Fruit fly (Drosophila melanogaster) whole organism, prepupa: Measurements from ENCODE around the gene CG11581.

Experiments
- Blimp-1 ChIP-seq: fragments of 200-800 bp; sonication (Bioruptor generic); optimal IDR thresholded peaks from 3 replicates; lab custom pipeline; 2017; ENCODE audit warnings: missing biosample characterization, missing genetic modification characterization, mild to moderate bottlenecking, moderate library complexity, missing genetic modification reagents
- CG10631 ChIP-seq: fragments of 200-800 bp; sonication (Bioruptor generic); optimal IDR thresholded peaks from 2 replicates; lab custom pipeline; 2016; ENCODE audit warnings: missing biosample characterization, missing genetic modification characterization
- CG11902 ChIP-seq: fragments of 200-800 bp; sonication (Bioruptor generic); optimal IDR thresholded peaks from 3 replicates; lab custom pipeline; 2016; ENCODE audit warnings: missing biosample characterization, missing genetic modification characterization
- CG15336 ChIP-seq: fragments of 200-800 bp; sonication (Bioruptor generic); IDR thresholded peaks from 2 replicates; pipeline ENCODE4 v1.3.6; 2022; ENCODE audit warnings: missing biosample characterization, missing genetic modification characterization
- CG16779 ChIP-seq: fragments of 200-800 bp; sonication (Bioruptor generic); optimal IDR thresholded peaks from 3 replicates; lab custom pipeline; 2017; ENCODE audit warnings: missing biosample characterization, mild to moderate bottlenecking, missing genetic modification characterization
- CG3032 ChIP-seq: fragments of 200-800 bp; optimal IDR thresholded peaks from 2 replicates; lab custom pipeline; 2019; ENCODE audit warnings: missing biosample characterization, mild to moderate bottlenecking, missing genetic modification characterization, moderate library complexity
- CG31627 ChIP-seq: fragments of 200-800 bp; sonication (Bioruptor generic); optimal IDR thresholded peaks from 3 replicates; lab custom pipeline; 2016; ENCODE audit warnings: missing biosample characterization, missing genetic modification characterization
- CG32006 ChIP-seq: fragments of 200-800 bp; sonication (Bioruptor generic); optimal IDR thresholded peaks from 3 replicates; lab custom pipeline; 2017; ENCODE audit warnings: missing biosample characterization, mild to moderate bottlenecking, missing genetic modification characterization
- CG34406 ChIP-seq: fragments of 200-800 bp; sonication (Bioruptor generic); optimal IDR thresholded peaks from 3 replicates; lab custom pipeline; 2016; ENCODE audit warnings: missing biosample characterization, missing genetic modification characterization
- CG3919 ChIP-seq: fragments of 200-800 bp; sonication (Bioruptor generic); optimal IDR thresholded peaks from 3 replicates; lab custom pipeline; 2016; ENCODE audit warnings: missing biosample characterization, missing genetic modification characterization
- CG4318 ChIP-seq: fragments of 200-800 bp; sonication (Bioruptor generic); optimal IDR thresholded peaks from 3 replicates; lab custom pipeline; 2017; ENCODE audit warnings: missing biosample characterization, mild to moderate bottlenecking, missing genetic modification characterization
- CG6276 ChIP-seq: fragments of 200-800 bp; sonication (Bioruptor generic); optimal IDR thresholded peaks from 2 replicates; lab custom pipeline; 2017; ENCODE audit warnings: missing biosample characterization, mild to moderate bottlenecking, missing genetic modification characterization
- CG6792 ChIP-seq: fragments of 200-800 bp; sonication (Bioruptor generic); optimal IDR thresholded peaks from 3 replicates; lab custom pipeline; 2016; ENCODE audit warnings: missing biosample characterization, missing genetic modification characterization
- CG6808 ChIP-seq: fragments of 200-800 bp; sonication (Bioruptor generic); optimal IDR thresholded peaks from 3 replicates; lab custom pipeline; 2017; ENCODE audit warnings: missing biosample characterization, missing genetic modification characterization, mild to moderate bottlenecking, moderate library complexity, missing genetic modification reagents
- CG7368 ChIP-seq: fragments of 200-800 bp; sonication (Bioruptor generic); optimal IDR thresholded peaks from 3 replicates; lab custom pipeline; 2016; ENCODE audit warnings: missing biosample characterization, missing genetic modification characterization
- CG8319 ChIP-seq: fragments of 200-800 bp; sonication (Bioruptor generic); optimal IDR thresholded peaks from 3 replicates; lab custom pipeline; 2016; ENCODE audit warnings: missing biosample characterization, missing genetic modification characterization
- CG8632 ChIP-seq: fragments of 200-800 bp; sonication (Bioruptor generic); optimal IDR thresholded peaks from 3 replicates; lab custom pipeline; 2016; ENCODE audit warnings: missing biosample characterization, missing genetic modification characterization
- Eip78C ChIP-seq: fragments of 200-800 bp; sonication (Bioruptor generic); peaks from one replicate; lab custom pipeline; 2016; ENCODE audit warnings: missing biosample characterization, missing genetic modification characterization
- Eip93F ChIP-seq: fragments of 200-800 bp; sonication (Bioruptor generic); optimal IDR thresholded peaks from 2 replicates; lab custom pipeline; 2016; ENCODE audit warnings: missing biosample characterization, mild to moderate bottlenecking, missing genetic modification characterization
- Ets21C ChIP-seq: fragments of 200-800 bp; sonication (Bioruptor generic); optimal IDR thresholded peaks from 3 replicates; lab custom pipeline; 2016; ENCODE audit warnings: missing biosample characterization, missing genetic modification characterization
- Ets96B ChIP-seq: fragments of 200-800 bp; optimal IDR thresholded peaks from 2 replicates; lab custom pipeline; 2019; ENCODE audit warnings: missing biosample characterization, mild to moderate bottlenecking, missing genetic modification characterization, moderate library complexity
- Hr38 ChIP-seq: sonication (Bioruptor generic); optimal IDR thresholded peaks from 2 replicates; lab custom pipeline; 2016; ENCODE audit warnings: missing biosample characterization, missing genetic modification characterization
- Hr4 ChIP-seq: fragments of 200-800 bp; sonication (Bioruptor generic); optimal IDR thresholded peaks from 3 replicates; lab custom pipeline; 2016; ENCODE audit warnings: missing biosample characterization, missing genetic modification characterization
- Lpt ChIP-seq: fragments of 200-800 bp; sonication (Bioruptor generic); optimal IDR thresholded peaks from 3 replicates; lab custom pipeline; 2016; ENCODE audit warnings: missing biosample characterization, missing genetic modification characterization
- Met ChIP-seq: fragments of 200-800 bp; sonication (Bioruptor generic); optimal IDR thresholded peaks from 3 replicates; lab custom pipeline; 2016; ENCODE audit warnings: missing biosample characterization, missing genetic modification characterization
- OdsH ChIP-seq: fragments of 200-800 bp; sonication (Bioruptor generic); optimal IDR thresholded peaks from 3 replicates; lab custom pipeline; 2016; ENCODE audit warnings: missing biosample characterization, missing genetic modification characterization
- Smox ChIP-seq: fragments of 200-800 bp; sonication (Bioruptor generic); optimal IDR thresholded peaks from 3 replicates; lab custom pipeline; 2016; ENCODE audit warnings: missing biosample characterization, missing genetic modification characterization
- Sox102F ChIP-seq: fragments of 200-800 bp; sonication (Bioruptor generic); optimal IDR thresholded peaks from 2 replicates; lab custom pipeline; 2016; ENCODE audit warnings: missing biosample characterization, mild to moderate bottlenecking, missing genetic modification characterization
- Sox14 ChIP-seq: fragments of 200-800 bp; sonication (Bioruptor generic); optimal IDR thresholded peaks from 3 replicates; lab custom pipeline; 2016; ENCODE audit warnings: missing biosample characterization, missing genetic modification characterization
- Sox15 ChIP-seq: fragments of 200-800 bp; sonication (Bioruptor generic); optimal IDR thresholded peaks from 3 replicates; lab custom pipeline; 2016; ENCODE audit warnings: missing biosample characterization, missing genetic modification characterization
- achi ChIP-seq: fragments of 200-800 bp; sonication (Bioruptor generic); optimal IDR thresholded peaks from 3 replicates; lab custom pipeline; 2016; ENCODE audit warnings: missing biosample characterization, missing genetic modification characterization
- acj6 ChIP-seq: fragments of 200-800 bp; sonication (Bioruptor generic); optimal IDR thresholded peaks from 3 replicates; lab custom pipeline; 2016; ENCODE audit warnings: missing biosample characterization, missing genetic modification characterization
- dac ChIP-seq: fragments of 200-800 bp; sonication (Bioruptor generic); optimal IDR thresholded peaks from 2 replicates; lab custom pipeline; 2017; ENCODE audit warnings: missing biosample characterization, mild to moderate bottlenecking, missing genetic modification characterization
- dsx ChIP-seq: fragments of 200-800 bp; optimal IDR thresholded peaks from 3 replicates; lab custom pipeline; 2019; ENCODE audit warnings: missing biosample characterization, mild to moderate bottlenecking, missing genetic modification characterization, moderate library complexity; ENCODE audit not compliant: poor library complexity, severe bottlenecking
- eg ChIP-seq: fragments of 200-800 bp; sonication (Bioruptor generic); IDR thresholded peaks from 3 replicates; pipeline ENCODE4 v1.3.6; 2022; ENCODE audit warnings: missing biosample characterization, missing genetic modification characterization
- esn ChIP-seq: fragments of 200-800 bp; sonication (Bioruptor generic); optimal IDR thresholded peaks from 2 replicates; lab custom pipeline; 2016; ENCODE audit warnings: missing biosample characterization, mild to moderate bottlenecking, missing genetic modification characterization, moderate library complexity
- fd59A ChIP-seq: fragments of 200-800 bp; sonication (Bioruptor generic); optimal IDR thresholded peaks from 2 replicates; lab custom pipeline; 2017; ENCODE audit warnings: missing biosample characterization, mild to moderate bottlenecking, missing genetic modification characterization, missing genetic modification reagents
- fd85E ChIP-seq: fragments of 200-800 bp; sonication (Bioruptor generic); optimal IDR thresholded peaks from 3 replicates; lab custom pipeline; 2016; ENCODE audit warnings: missing biosample characterization, missing genetic modification characterization
- fkh ChIP-seq: fragments of 200-800 bp; sonication (Bioruptor generic); optimal IDR thresholded peaks from 3 replicates; lab custom pipeline; 2017; ENCODE audit warnings: missing biosample characterization, mild to moderate bottlenecking, missing genetic modification characterization, moderate library complexity
- lz ChIP-seq: fragments of 200-800 bp; sonication (Bioruptor generic); optimal IDR thresholded peaks from 3 replicates; lab custom pipeline; 2016; ENCODE audit warnings: missing biosample characterization, missing genetic modification characterization
- net ChIP-seq: fragments of 200-800 bp; sonication (Bioruptor generic); optimal IDR thresholded peaks from 3 replicates; lab custom pipeline; 2016; ENCODE audit warnings: missing biosample characterization, missing genetic modification characterization
- salr ChIP-seq, 2 experiments: fragments of 200-800 bp; sonication (Bioruptor generic); optimal IDR thresholded peaks; 3 replicates each; lab custom pipeline; 2016 to 2018; ENCODE audit warnings: missing biosample characterization in 2 of 2, missing genetic modification characterization in 2 of 2, mild to moderate bottlenecking in 1 of 2
- spab ChIP-seq: fragments of 200-800 bp; sonication (Bioruptor generic); optimal IDR thresholded peaks from 2 replicates; lab custom pipeline; 2017; ENCODE audit warnings: missing biosample characterization, mild to moderate bottlenecking, missing genetic modification characterization, missing genetic modification reagents
- ss ChIP-seq, 2 experiments: fragments of 200-800 bp; sonication (Bioruptor generic); optimal IDR thresholded peaks; 2 replicates in 1 of 2; 3 replicates in 1 of 2; lab custom pipeline; 2017 to 2018; ENCODE audit warnings: mild to moderate bottlenecking in 2 of 2, missing biosample characterization in 2 of 2, missing genetic modification characterization in 2 of 2, moderate library complexity in 1 of 2
- svp ChIP-seq: fragments of 200-800 bp; sonication (Bioruptor generic); peaks from one replicate; lab custom pipeline; 2016; ENCODE audit warnings: missing biosample characterization, missing genetic modification characterization
- topi ChIP-seq: fragments of 200-800 bp; sonication (Bioruptor generic); optimal IDR thresholded peaks from 3 replicates; lab custom pipeline; 2016; ENCODE audit warnings: missing biosample characterization, missing genetic modification characterization
- vri ChIP-seq: fragments of 200-800 bp; sonication (Bioruptor generic); optimal IDR thresholded peaks from 3 replicates; lab custom pipeline; 2016; ENCODE audit warnings: missing biosample characterization, mild to moderate bottlenecking, missing genetic modification characterization

CG11581 gene

DNA sequence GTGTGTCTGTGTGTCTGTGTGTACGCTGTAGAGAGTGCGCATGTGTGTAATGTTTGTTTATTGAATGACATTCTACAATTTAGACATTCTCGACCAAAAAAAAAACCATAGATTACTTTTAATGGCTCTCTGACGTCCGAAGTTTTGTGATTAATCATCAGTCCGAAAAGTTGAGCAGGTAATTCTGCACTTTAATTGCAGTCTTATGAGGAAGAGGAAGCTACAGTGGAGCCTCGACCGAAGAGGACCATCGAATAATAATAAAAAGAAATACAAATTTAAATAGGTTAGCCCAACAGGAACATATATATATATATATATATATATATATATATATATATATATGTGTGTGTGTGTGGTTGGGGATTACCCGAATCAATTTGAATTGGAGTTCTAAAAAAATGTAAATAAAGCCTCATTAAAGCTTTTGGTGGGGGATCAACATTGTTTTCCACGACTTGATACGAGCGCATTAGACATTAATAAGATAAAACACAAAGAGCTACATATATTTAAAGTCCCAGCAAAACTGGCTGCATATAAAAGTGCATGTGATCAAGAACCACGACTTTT lies 32.6 kb downstream of the CG11581 start (continued):
- TF ChIP-seq dac (GFP tag; lab: Kevin White, UChicago) (no peak), Met (GFP tag; lab: Kevin White, UChicago) (no peak), Sox15 (GFP tag; lab: Kevin White, UChicago) (no peak), Hr38 (GFP tag; lab: Kevin White, UChicago) (no peak), topi (GFP tag; lab: Kevin White, UChicago) (peak; percentile 26), fd85E (no peak), CG8319 (GFP tag; lab: Kevin White, UChicago) (no peak), Blimp-1 (GFP tag; lab: Kevin White, UChicago) (no peak), achi (GFP tag; lab: Kevin White, UChicago) (no peak), esn (GFP tag; lab: Kevin White, UChicago) (no peak), Eip93F (no peak), CG10631 (GFP tag; lab: Kevin White, UChicago) (no peak), Lpt (GFP tag; lab: Kevin White, UChicago) (no peak), CG34406 (GFP tag; lab: Kevin White, UChicago) (peak; percentile 1), lz (GFP tag; lab: Kevin White, UChicago) (no peak), Ets96B (tag; lab: Kevin White, UChicago) (no peak), fkh (GFP tag; lab: Kevin White, UChicago) (peak; percentile 48), CG6792 (GFP tag; lab: Kevin White, UChicago) (no peak), Ets21C (GFP tag; lab: Kevin White, UChicago) (no peak), CG16779 (tag; lab: Kevin White, UChicago) (no peak), Sox14 (no peak), eg (GFP tag; lab: Robert Waterston, UW) (no peak), CG6276 (GFP tag; lab: Kevin White, UChicago) (no peak), Hr4 (GFP tag; lab: Kevin White, UChicago) (no peak), CG11902 (GFP tag; lab: Kevin White, UChicago) (no peak)
- TF ChIP-seq, all 60 proteins: peak for 9

DNA sequence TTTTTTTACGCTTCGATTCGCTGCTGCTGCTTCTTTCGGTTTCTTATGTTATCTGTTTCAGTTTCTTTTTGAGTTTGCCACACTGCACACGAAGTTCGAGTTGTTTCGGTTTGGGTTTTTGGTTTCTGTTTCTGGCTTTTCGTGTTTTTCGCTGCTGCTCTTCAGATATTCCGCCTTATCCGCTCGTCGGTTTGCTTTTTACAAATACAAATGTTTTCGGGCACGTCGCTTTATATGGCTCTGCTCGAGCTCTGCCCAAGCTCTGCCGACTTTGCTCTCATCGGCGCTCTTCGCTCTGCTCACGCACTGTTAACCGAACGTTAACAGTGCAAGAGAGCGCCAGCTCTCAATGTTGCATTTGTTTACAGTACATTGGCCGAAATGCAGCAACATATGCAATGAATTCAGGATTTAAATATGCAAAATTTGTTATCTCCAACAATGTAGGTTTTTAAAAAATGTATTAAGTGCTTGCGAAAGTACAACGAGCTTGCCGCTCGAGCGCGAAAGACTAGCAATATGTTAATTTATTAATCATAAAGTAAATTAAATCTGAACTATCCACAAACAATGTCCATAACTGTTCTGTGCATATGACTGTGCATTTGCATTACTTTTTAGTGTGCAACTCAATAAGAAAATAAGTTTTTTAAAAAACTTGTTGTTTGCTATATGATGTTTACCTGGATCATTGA lies 34.7 kb downstream of the CG11581 start:
- TF ChIP-seq CG3032 (peak; percentile 30), CG4318 (GFP tag; lab: Kevin White, UChicago) (peak; percentile 40), Sox102F (GFP tag; lab: Kevin White, UChicago) (peak; percentile 10), achi (GFP tag; lab: Kevin White, UChicago) (peak; percentile 24), Smox (peak; percentile 15), CG11902 (GFP tag; lab: Kevin White, UChicago) (no peak), spab (GFP tag; lab: Kevin White, UChicago) (peak; percentile 29), dsx (GFP tag; lab: Kevin White, UChicago) (peak; percentile 71), CG7368 (no peak), CG32006 (GFP tag; lab: Kevin White, UChicago) (peak; percentile 76), OdsH (GFP tag; lab: Kevin White, UChicago) (peak; percentile 38), salr (GFP tag; optimal IDR thresholded peaks at IDR 0.05; lab: Kevin White, UChicago) (peak in 1 of 2 experiments; percentile 49), topi (GFP tag; lab: Kevin White, UChicago) (peak; percentile 6), fd59A (peak; percentile 37), CG31627 (peak; percentile 17), ss (GFP tag; optimal IDR thresholded peaks at IDR 0.05; lab: Kevin White, UChicago) (peak in 1 of 2 experiments; percentile 32), Met (GFP tag; lab: Kevin White, UChicago) (peak; percentile 30), CG6808 (GFP tag; lab: Kevin White, UChicago) (peak; percentile 46), eg (GFP tag; lab: Robert Waterston, UW) (peak; percentile 40; the same call in 1 of the 3 replicates), CG3919 (GFP tag; lab: Kevin White, UChicago) (no peak), svp (GFP tag; lab: Kevin White, UChicago) (peak; percentile 62), esn (GFP tag; lab: Kevin White, UChicago) (peak; percentile 14), CG6276 (GFP tag; lab: Kevin White, UChicago) (no peak), CG8632 (GFP tag; lab: Kevin White, UChicago) (no peak), Hr4 (GFP tag; lab: Kevin White, UChicago) (peak; percentile 48), vri (peak; percentile 11), net (GFP tag; lab: Kevin White, UChicago) (no peak), CG15336 (GFP tag; lab: Robert Waterston, UW) (peak; percentile 14), Sox14 (peak; percentile 28), acj6 (peak; percentile 41), Eip78C (GFP tag; lab: Kevin White, UChicago) (peak; percentile 49), CG6792 (GFP tag; lab: Kevin White, UChicago) (no peak)
